Fruit fly (Drosophila melanogaster): Measurements from ENCODE around the gene CG15260.

CG15260 gene

dm6 chr2L:15271757-15272589 lies 20.1 kb downstream of the CG15260 start, which contains the start of gene Cul3:
TSS of gene Cul3 (minus strand) at chr2L:15272024.
- TF ChIP-seq Pif1A (GFP tag; optimal IDR thresholded peaks at IDR 0.05) (no peak), CG10348 (GFP tag; IDR thresholded peaks at IDR 0.05) (no peak), CG8159 (tag; optimal IDR thresholded peaks at IDR 0.05) (peak; percentile 50), CG14655 (GFP tag; optimal IDR thresholded peaks at IDR 0.05) (no peak), EcR (GFP tag; optimal IDR thresholded peaks at IDR 0.05) (no peak), Snoo (tag; optimal IDR thresholded peaks at IDR 0.05) (no peak), gl (tag; optimal IDR thresholded peaks at IDR 0.05) (no peak), rn (GFP tag; IDR thresholded peaks at IDR 0.05) (no peak), fd96Ca (GFP tag; IDR thresholded peaks at IDR 0.05) (no peak), CG13204 (GFP tag; optimal IDR thresholded peaks at IDR 0.05) (no peak), CG8301 (tag; optimal IDR thresholded peaks at IDR 0.05) (no peak), Pif1B (GFP tag; optimal IDR thresholded peaks at IDR 0.05) (no peak), D1 (tag; optimal IDR thresholded peaks at IDR 0.05) (no peak), CG15710 (tag; optimal IDR thresholded peaks at IDR 0.05) (peak; percentile 2), CG4496 (GFP tag; IDR thresholded peaks at IDR 0.05) (no peak)

dm6 chr2L:15271336-15271735 lies 20.7 kb downstream of the CG15260 start:
- TF ChIP-seq CG10348 (GFP tag; IDR thresholded peaks at IDR 0.05): no peak
- TF ChIP-seq CG14655 (GFP tag; optimal IDR thresholded peaks at IDR 0.05): no peak
- TF ChIP-seq CG15710 (tag; optimal IDR thresholded peaks at IDR 0.05): no peak
- TF ChIP-seq CG12605 (GFP tag; IDR thresholded peaks at IDR 0.05): no peak
- no peak for TF ChIP-seq Pif1B (GFP tag; optimal IDR thresholded peaks at IDR 0.05)
- no peak for TF ChIP-seq gl (tag; optimal IDR thresholded peaks at IDR 0.05)
- TF ChIP-seq Snoo (tag; optimal IDR thresholded peaks at IDR 0.05): no peak
- no peak for TF ChIP-seq CG4496 (GFP tag; IDR thresholded peaks at IDR 0.05)
- TF ChIP-seq CG8301 (tag; optimal IDR thresholded peaks at IDR 0.05): no peak
- no peak for TF ChIP-seq Pif1A (GFP tag; optimal IDR thresholded peaks at IDR 0.05)
- TF ChIP-seq CG8159 (tag; optimal IDR thresholded peaks at IDR 0.05): no peak
- TF ChIP-seq CG9948 (tag; optimal IDR thresholded peaks at IDR 0.05): no peak
- TF ChIP-seq CG17806 (tag; optimal IDR thresholded peaks at IDR 0.05): no peak
- TF ChIP-seq Ets98B (GFP tag; IDR thresholded peaks at IDR 0.05): no peak
- no peak for TF ChIP-seq CG34367 (tag; optimal IDR thresholded peaks at IDR 0.05)
- TF ChIP-seq D1 (tag; optimal IDR thresholded peaks at IDR 0.05): no peak
- TF ChIP-seq rn (GFP tag; IDR thresholded peaks at IDR 0.05): no peak
- no peak for TF ChIP-seq CG32121 (GFP tag; IDR thresholded peaks at IDR 0.05)
- TF ChIP-seq fd96Ca (GFP tag; IDR thresholded peaks at IDR 0.05): no peak

- peak; percentile 50 for TF ChIP-seq CG8301 (tag; optimal IDR thresholded peaks at IDR 0.05)
- TF ChIP-seq EcR (GFP tag; optimal IDR thresholded peaks at IDR 0.05): peak; percentile 65
- 0 out of 2 replicates have a peak, but pooled peaks have one; percentile 19 for TF ChIP-seq rn (GFP tag; IDR thresholded peaks at IDR 0.05)
- peak; percentile 59 for TF ChIP-seq CG15710 (tag; optimal IDR thresholded peaks at IDR 0.05)
- TF ChIP-seq Snoo (tag; optimal IDR thresholded peaks at IDR 0.05): peak; percentile 44
- peak; percentile 55 for TF ChIP-seq CG8159 (tag; optimal IDR thresholded peaks at IDR 0.05)
- TF ChIP-seq fd96Ca (GFP tag; IDR thresholded peaks at IDR 0.05): peak; percentile 56; the same call in 2 of the 3 replicates
- peak; percentile 42 for TF ChIP-seq CG17806 (tag; optimal IDR thresholded peaks at IDR 0.05)
- TF ChIP-seq CG10348 (GFP tag; IDR thresholded peaks at IDR 0.05): no peak
- TF ChIP-seq D1 (tag; optimal IDR thresholded peaks at IDR 0.05): peak; percentile 19
- TF ChIP-seq CG32121 (GFP tag; IDR thresholded peaks at IDR 0.05): peak; percentile 78
- TF ChIP-seq CG12605 (GFP tag; IDR thresholded peaks at IDR 0.05): peak; percentile 84
- peak; percentile 82 for TF ChIP-seq Pif1A (GFP tag; optimal IDR thresholded peaks at IDR 0.05)
- peak; percentile 87 for TF ChIP-seq CG13204 (GFP tag; optimal IDR thresholded peaks at IDR 0.05)
- peak; percentile 71 for TF ChIP-seq Pif1B (GFP tag; optimal IDR thresholded peaks at IDR 0.05)
- TF ChIP-seq CG14655 (GFP tag; optimal IDR thresholded peaks at IDR 0.05): no peak
- TF ChIP-seq Ets98B (GFP tag; IDR thresholded peaks at IDR 0.05): peak; percentile 87
- peak; percentile 83 for TF ChIP-seq gl (tag; optimal IDR thresholded peaks at IDR 0.05)
- peak; percentile 60 for TF ChIP-seq CG34367 (tag; optimal IDR thresholded peaks at IDR 0.05)
- peak; percentile 77; the same call in 2 of the 3 replicates for TF ChIP-seq CG4496 (GFP tag; IDR thresholded peaks at IDR 0.05)
- TF ChIP-seq CG9948 (tag; optimal IDR thresholded peaks at IDR 0.05): peak; percentile 39
Observed at dm6 chr2L:15264483-15264987, 27.5 kb downstream of the CG15260 start, which contains the start of gene yuri. TSS of gene yuri (minus strand) at chr2L:15264692.

DNA sequence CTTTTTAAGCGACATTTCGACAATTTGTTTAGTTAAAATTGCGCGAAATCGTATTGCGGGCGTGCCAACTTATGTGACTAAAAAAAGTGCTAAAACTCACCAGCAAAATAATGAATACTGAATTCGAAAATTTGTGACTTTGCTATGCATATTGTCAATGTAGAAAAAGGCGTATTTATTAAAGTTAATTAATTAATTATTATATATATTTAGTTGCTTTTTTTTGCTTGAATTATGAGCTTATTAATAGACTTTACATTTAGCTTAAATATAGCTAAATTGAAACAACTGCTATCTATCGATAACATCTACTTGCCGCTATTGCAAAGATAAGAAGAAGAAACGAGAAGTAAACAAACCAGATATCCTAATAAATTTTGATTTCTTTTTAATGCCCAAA lies 35.8 kb downstream of the CG15260 start, which contains the start of the genes PolD3 and Uxt:
Gene PolD3, minus strand, starts transcription at position 56 of the 400 bp plus-strand sequence.
Gene Uxt, plus strand, starts transcription at position 333 of the 400 bp plus-strand sequence.
- no peak for TF ChIP-seq EcR (GFP tag; optimal IDR thresholded peaks at IDR 0.05)

dm6 chr2L:15254229-15254861 lies 37.7 kb downstream of the CG15260 start:
- peak; percentile 60 for TF ChIP-seq CG8159 (tag; optimal IDR thresholded peaks at IDR 0.05)
- peak; percentile 16; the same call in 1 of the 2 replicates for TF ChIP-seq Ets98B (GFP tag; IDR thresholded peaks at IDR 0.05)
- TF ChIP-seq fd96Ca (GFP tag; IDR thresholded peaks at IDR 0.05): no peak
- TF ChIP-seq D1 (tag; optimal IDR thresholded peaks at IDR 0.05): no peak
- TF ChIP-seq CG10348 (GFP tag; IDR thresholded peaks at IDR 0.05): no peak
- no peak for TF ChIP-seq Snoo (tag; optimal IDR thresholded peaks at IDR 0.05)
- TF ChIP-seq gl (tag; optimal IDR thresholded peaks at IDR 0.05): no peak
- TF ChIP-seq CG12605 (GFP tag; IDR thresholded peaks at IDR 0.05): peak; percentile 50; the same call in 1 of the 2 replicates
- no peak for TF ChIP-seq EcR (GFP tag; optimal IDR thresholded peaks at IDR 0.05)
- TF ChIP-seq CG15710 (tag; optimal IDR thresholded peaks at IDR 0.05): peak; percentile 42
- TF ChIP-seq Pif1B (GFP tag; optimal IDR thresholded peaks at IDR 0.05): peak; percentile 25
- no peak for TF ChIP-seq CG14655 (GFP tag; optimal IDR thresholded peaks at IDR 0.05)
- peak; percentile 45 for TF ChIP-seq CG17806 (tag; optimal IDR thresholded peaks at IDR 0.05)
- TF ChIP-seq rn (GFP tag; IDR thresholded peaks at IDR 0.05): no peak
- no peak for TF ChIP-seq CG34367 (tag; optimal IDR thresholded peaks at IDR 0.05)
- TF ChIP-seq CG32121 (GFP tag; IDR thresholded peaks at IDR 0.05): no peak
- TF ChIP-seq Pif1A (GFP tag; optimal IDR thresholded peaks at IDR 0.05): no peak
- TF ChIP-seq CG4496 (GFP tag; IDR thresholded peaks at IDR 0.05): peak; percentile 65; the same call in 2 of the 3 replicates
- peak; percentile 23 for TF ChIP-seq CG8301 (tag; optimal IDR thresholded peaks at IDR 0.05)
- no peak for TF ChIP-seq CG13204 (GFP tag; optimal IDR thresholded peaks at IDR 0.05)
- TF ChIP-seq CG9948 (tag; optimal IDR thresholded peaks at IDR 0.05): peak; percentile 35

All from whole organism, pupa.